Fruit fly (Drosophila melanogaster): Measurements from ENCODE around the gene AMPdeam.

DNA sequence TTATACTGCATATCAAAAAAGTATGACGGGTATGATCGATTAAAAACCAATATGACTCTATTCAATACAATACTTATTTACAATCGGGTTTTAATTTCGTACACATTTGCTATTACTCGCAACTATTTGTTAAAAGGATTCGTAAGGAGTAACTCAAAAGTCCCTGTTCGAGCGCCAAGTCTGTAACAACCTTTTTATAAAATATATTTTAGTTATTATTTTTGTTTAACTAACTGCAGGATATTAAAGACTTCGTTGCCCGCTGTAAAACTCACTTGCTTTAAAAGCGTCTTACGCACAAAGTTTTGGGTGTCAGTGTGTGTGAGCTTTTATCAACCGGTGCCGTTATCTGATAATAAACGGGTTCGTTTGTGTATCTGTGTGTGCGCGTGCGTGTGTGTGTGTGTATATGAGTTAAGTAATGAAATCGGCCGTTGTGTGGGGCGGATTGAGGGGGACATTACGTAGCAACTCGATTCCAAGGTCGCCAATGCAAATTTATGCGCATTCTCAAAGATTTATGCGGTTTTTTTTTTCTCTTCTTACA, 45.3 kb upstream of the AMPdeam start:
- TF ChIP-seq Hr78 (GFP tag; optimal IDR thresholded peaks at IDR 0.05) (no peak), psq (GFP tag; optimal IDR thresholded peaks at IDR 0.05) (peak; percentile 66), Dfd (GFP tag; optimal IDR thresholded peaks at IDR 0.05) (peak; percentile 45), dl (GFP tag; optimal IDR thresholded peaks at IDR 0.05; ENCODE audit: insufficient read depth in 1 of 2, partially characterized antibody in 2 of 2) (no peak), Hr83 (GFP tag; optimal IDR thresholded peaks at IDR 0.05; ENCODE audit: poor library complexity, severe bottlenecking) (no peak), pan (optimal IDR thresholded peaks at IDR 0.05) (peak; percentile 36), Sp1 (GFP tag; optimal IDR thresholded peaks at IDR 0.05) (peak; percentile 87), dmrt93B (GFP tag; optimal IDR thresholded peaks at IDR 0.05) (peak; percentile 82), h (GFP tag; optimal IDR thresholded peaks at IDR 0.05) (peak; percentile 85), Jra (GFP tag; optimal IDR thresholded peaks at IDR 0.05) (no peak), Myc (optimal IDR thresholded peaks at IDR 0.05) (no peak), foxo (GFP tag; optimal IDR thresholded peaks at IDR 0.05) (peak in 1 of 2 experiments; percentile 86)
